Worm (Caenorhabditis elegans) whole organism, L1 larva: ENCODE data around the gene bgnt-1.3.

Experiments
- efl-1 ChIP-seq, 4 experiments: fragments of 150-350 bp; optimal IDR thresholded peaks in 3 of 4; peaks in 1 of 4; 1 replicate in 1 of 4; 2 replicates in 3 of 4; lab custom pipeline; 2014; ENCODE audit warnings: missing biosample characterization in 2 of 4, missing genetic modification characterization in 2 of 4, missing genetic modification reagents in 2 of 4
- lin-13 ChIP-seq: fragments of 150-350 bp; optimal IDR thresholded peaks from 2 replicates; lab custom pipeline; 2014; ENCODE audit warnings: missing biosample characterization, missing genetic modification reagents, missing genetic modification characterization
- nhr-20 ChIP-seq: sonication (generic microtip); optimal IDR thresholded peaks from 2 replicates; lab custom pipeline; 2016; ENCODE audit warnings: mild to moderate bottlenecking, missing genetic modification characterization, missing compliant biosample characterization
- nhr-90 ChIP-seq: sonication (generic microtip); optimal IDR thresholded peaks from 2 replicates; lab custom pipeline; 2016; ENCODE audit warnings: mild to moderate bottlenecking, missing genetic modification characterization, missing compliant biosample characterization; ENCODE audit not compliant: poor library complexity
- snpc-4 ChIP-seq: fragments of 150-350 bp; optimal IDR thresholded peaks from 2 replicates; lab custom pipeline; 2014; ENCODE audit warnings: missing biosample characterization, missing genetic modification characterization

DNA sequence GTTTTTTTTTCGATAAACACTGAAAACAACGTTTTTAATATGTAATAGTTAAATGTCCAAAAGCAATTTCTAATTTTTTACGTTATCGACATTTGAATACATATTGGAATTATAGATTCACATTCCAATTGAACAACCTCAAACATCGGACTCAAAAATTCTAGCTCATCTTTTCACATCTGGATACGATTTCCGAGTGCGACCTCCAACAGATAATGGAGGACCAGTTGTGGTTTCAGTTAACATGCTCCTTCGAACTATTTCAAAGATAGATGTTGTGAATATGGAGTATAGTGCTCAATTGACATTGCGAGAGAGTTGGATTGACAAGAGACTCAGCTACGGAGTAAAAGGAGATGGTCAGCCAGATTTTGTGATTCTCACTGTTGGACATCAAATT lies 36.3 kb downstream of the bgnt-1.3 start:
- TF ChIP-seq snpc-4 (tag; lab: Kevin White, UChicago) (no peak), nhr-90 (tag; lab: Kevin White, UChicago) (no peak), efl-1 (optimal IDR thresholded peaks at IDR 0.05; lab: Kevin White, UChicago) (no peak), efl-1 (GFP tag; optimal IDR thresholded peaks at IDR 0.05 in 1 of 2; lab: Kevin White, UChicago) (no peak), lin-13 (GFP tag; lab: Kevin White, UChicago) (no peak), nhr-20 (no peak)
